Fruit fly (Drosophila melanogaster): ENCODE data around the gene Lcp65Ae.

DNA sequence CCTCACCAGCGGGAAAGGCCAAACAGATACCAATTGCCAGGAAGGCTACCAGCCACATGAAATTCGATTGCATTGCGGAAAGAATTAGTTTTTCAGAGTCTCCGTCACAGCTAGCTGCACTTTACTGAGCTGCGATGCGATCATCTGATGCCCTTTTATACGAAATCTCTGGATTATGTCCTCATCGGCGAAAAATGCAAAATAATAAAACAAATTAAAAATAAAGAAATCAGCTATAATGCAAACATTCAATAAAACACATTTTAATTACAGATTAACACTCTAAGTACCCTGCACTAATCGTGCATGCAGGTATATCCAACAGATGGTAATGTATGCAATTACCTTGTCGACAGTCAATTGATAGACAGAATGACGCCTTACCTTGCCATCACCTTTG lies 5.9 kb downstream of the Lcp65Ae start, which contains the start of gene Cpr65Au:
- TF ChIP-seq CG3919 (GFP tag; optimal IDR thresholded peaks at IDR 0.05) = no peak
- TF ChIP-seq Met (GFP tag; optimal IDR thresholded peaks at IDR 0.05) = no peak
- no peak for TF ChIP-seq pdm3 (GFP tag; optimal IDR thresholded peaks at IDR 0.05)
- TF ChIP-seq lz (GFP tag; optimal IDR thresholded peaks at IDR 0.05) = no peak
- no peak for TF ChIP-seq Eip93F (GFP tag; optimal IDR thresholded peaks at IDR 0.05)
- TF ChIP-seq Sox102F (GFP tag; optimal IDR thresholded peaks at IDR 0.05) = no peak
- no peak for TF ChIP-seq Hr4 (GFP tag; optimal IDR thresholded peaks at IDR 0.05)
- no peak for TF ChIP-seq CG8119 (GFP tag; IDR thresholded peaks at IDR 0.05)
- no peak for TF ChIP-seq CG6808 (GFP tag; optimal IDR thresholded peaks at IDR 0.05)
